Worm (Caenorhabditis elegans): ENCODE data around the gene larp-1.

The larp-1 gene

DNA sequence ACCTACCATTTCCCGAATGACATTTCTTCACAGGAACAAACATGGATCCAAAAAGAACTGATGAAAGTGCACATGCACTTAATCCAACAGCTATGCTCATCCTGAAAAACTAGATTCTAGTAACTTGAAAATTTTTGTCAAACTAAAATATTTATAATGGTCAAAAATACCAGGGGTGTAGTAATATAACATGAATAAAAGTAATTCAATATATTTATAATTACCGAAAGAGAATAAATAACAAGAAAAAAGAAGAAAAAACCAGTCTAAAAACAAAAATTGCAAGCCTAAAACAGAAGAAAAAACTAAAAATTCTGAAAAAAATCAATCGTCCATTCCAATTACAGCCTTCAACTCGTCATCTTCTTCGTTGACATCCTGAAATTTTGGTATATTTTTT lies 12.8 kb downstream of the larp-1 start, which contains the start of gene R144.6:
TSS of gene R144.6 (minus strand) at position 101 of the 400 bp plus-strand sequence.
- TF ChIP-seq hlh-30 (tag; optimal IDR thresholded peaks at IDR 0.05; ENCODE audit: insufficient read depth) (no peak), nhr-111 (GFP tag; optimal IDR thresholded peaks at IDR 0.05) (no peak), Y105C5A.15 (GFP tag; IDR thresholded peaks at IDR 0.05) (no peak), set-16 (GFP tag; IDR thresholded peaks at IDR 0.05) (no peak), zag-1 (tag; optimal IDR thresholded peaks at IDR 0.05) (no peak)

DNA sequence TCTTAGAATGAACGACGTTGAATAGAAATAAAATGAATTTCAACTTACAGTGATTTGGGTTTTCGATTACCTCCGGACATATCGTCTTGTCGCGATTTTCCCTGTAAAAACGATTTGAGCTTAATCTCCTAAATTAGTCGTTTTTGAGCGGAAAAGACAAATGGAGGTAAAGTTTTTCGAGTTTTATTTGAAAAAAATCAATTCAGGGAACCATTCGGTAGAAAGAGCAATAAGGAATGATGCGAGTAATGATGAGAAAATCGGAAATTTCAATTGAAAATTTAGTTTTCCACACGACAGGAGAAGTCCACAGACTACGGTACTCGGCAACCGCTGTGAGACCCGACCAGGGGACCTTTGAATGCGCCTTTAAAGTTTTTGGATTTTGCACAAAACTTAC lies 15.2 kb downstream of the larp-1 start, which contains the start of gene R144.10:
TSS of gene R144.10 (minus strand) at position 101 of the 400 bp plus-strand sequence.
- TF ChIP-seq ceh-44 (GFP tag; IDR thresholded peaks at IDR 0.05), result no peak
- TF ChIP-seq ztf-11 (tag; optimal IDR thresholded peaks at IDR 0.05), result no peak
- TF ChIP-seq ceh-82 (tag; optimal IDR thresholded peaks at IDR 0.05), result no peak
- no peak for TF ChIP-seq nhr-11 (tag; optimal IDR thresholded peaks at IDR 0.05)
- TF ChIP-seq nhr-237 (tag; optimal IDR thresholded peaks at IDR 0.05), result no peak
- no peak for TF ChIP-seq snpc-1.2 (GFP tag; IDR thresholded peaks at IDR 0.05)
- TF ChIP-seq nhr-48 (tag; optimal IDR thresholded peaks at IDR 0.05), result no peak
- no peak for TF ChIP-seq hmg-1.1 (GFP tag; IDR thresholded peaks at IDR 0.05)
- TF ChIP-seq nhr-6 (tag; optimal IDR thresholded peaks at IDR 0.05), result no peak
- TF ChIP-seq Y48G9A.11 (GFP tag; IDR thresholded peaks at IDR 0.05), result no peak
- no peak for TF ChIP-seq php-3 (GFP tag; IDR thresholded peaks at IDR 0.05)
- no peak for TF ChIP-seq hlh-11 (tag; optimal IDR thresholded peaks at IDR 0.05)
- TF ChIP-seq sdz-12 (GFP tag; optimal IDR thresholded peaks at IDR 0.05), result no peak
- no peak for TF ChIP-seq madf-9 (GFP tag; conservative IDR thresholded peaks at IDR 0.05)
- no peak for TF ChIP-seq daf-19 (GFP tag; conservative IDR thresholded peaks at IDR 0.05)

DNA sequence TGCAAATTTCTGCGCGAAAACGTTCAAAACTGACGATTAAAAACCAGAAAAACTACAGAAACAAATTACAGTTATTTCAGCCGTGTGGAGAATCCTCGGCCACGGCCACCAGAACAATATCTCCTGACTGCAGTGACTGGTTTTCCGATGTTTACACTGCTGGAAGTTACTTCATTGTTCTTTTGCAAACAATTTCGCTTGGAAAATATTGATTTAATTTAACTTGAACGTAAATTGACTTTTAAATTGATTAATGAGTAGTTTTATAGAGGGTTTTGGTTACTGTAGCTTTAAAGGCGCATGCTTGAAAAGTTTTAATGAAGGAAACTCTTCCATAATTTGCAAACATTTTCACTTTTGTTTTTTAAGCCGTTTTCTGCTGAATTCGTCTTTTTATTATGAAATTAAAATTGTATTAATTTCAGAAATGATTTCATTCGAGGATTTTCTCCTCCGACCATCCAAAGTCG lies 18.5 kb downstream of the larp-1 start, which contains the start of gene smcr-8:
TSS of gene smcr-8 (plus strand) at position 420 of the 470 bp plus-strand sequence.
- TF ChIP-seq T26A8.4 (GFP tag; IDR thresholded peaks at IDR 0.05) (no peak), hif-1 (tag; optimal IDR thresholded peaks at IDR 0.05) (peak in 1 of 2 experiments; percentile 44), fkh-10 (GFP tag; optimal IDR thresholded peaks at IDR 0.05) (no peak), tra-1 (GFP tag; IDR thresholded peaks at IDR 0.05) (0 out of 2 replicates have a peak, but pooled peaks have one; percentile 30), lsy-2 (tag; optimal IDR thresholded peaks at IDR 0.05) (peak in 1 of 2 experiments; percentile 2), F49E8.2 (tag; optimal IDR thresholded peaks at IDR 0.05; ENCODE audit: borderline replicate concordance) (no peak), unc-130 (GFP tag; optimal IDR thresholded peaks at IDR 0.05) (peak; percentile 88), mes-2 (tag; optimal IDR thresholded peaks at IDR 0.05; ENCODE audit: poor library complexity, severe bottlenecking) (peak; percentile 74), dpl-1 (GFP tag; optimal IDR thresholded peaks at IDR 0.05) (peak; percentile 4), Y48G9A.11 (GFP tag; IDR thresholded peaks at IDR 0.05) (0 out of 2 replicates have a peak, but pooled peaks have one; percentile 30)

DNA sequence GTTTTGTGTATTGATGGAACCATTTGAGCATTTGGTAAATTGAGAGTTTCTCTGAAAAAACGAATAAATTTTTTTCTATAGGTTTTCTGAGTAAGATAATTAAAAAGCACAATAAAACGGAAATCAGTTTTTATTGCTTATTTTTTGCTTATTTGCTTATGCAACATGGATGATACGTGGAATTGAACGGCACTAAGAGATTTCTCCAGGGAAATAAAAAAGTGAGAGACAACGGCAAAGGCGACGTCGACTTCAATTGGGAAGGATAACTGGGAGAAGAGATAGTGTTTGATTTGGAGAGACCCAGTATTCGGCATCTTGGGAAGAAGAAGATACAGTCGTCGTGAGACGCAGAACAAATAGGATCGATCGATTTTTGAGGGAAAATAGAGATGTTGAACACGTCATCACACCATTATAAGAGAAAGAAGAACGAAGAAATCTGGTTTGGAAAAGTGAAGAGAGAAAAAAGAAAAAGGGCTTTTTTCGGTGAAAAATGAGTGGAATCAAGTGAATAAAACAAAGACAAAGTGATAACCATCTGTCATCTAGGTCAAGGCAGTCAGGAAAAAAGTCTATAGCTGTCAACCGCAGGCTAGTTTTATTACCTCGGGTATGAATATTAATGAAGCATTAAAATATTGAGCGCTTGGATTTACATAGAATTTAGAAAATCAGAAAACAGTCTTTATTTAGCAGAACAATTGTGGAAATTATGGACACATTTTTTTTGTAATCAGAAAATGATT lies 19.2 kb downstream of the larp-1 start, which contains the start of gene tmem-131:
TSS of gene tmem-131 (minus strand) at position 51 of the 749 bp plus-strand sequence.
- TF ChIP-seq hmg-1.1 (GFP tag; IDR thresholded peaks at IDR 0.05), result no peak
- TF ChIP-seq snpc-1.2 (GFP tag; IDR thresholded peaks at IDR 0.05), result no peak
- peak; percentile 26 for TF ChIP-seq ceh-28 (tag; optimal IDR thresholded peaks at IDR 0.05)
- TF ChIP-seq mxl-2 (GFP tag; conservative IDR thresholded peaks at IDR 0.05), result no peak
- TF ChIP-seq hif-1 (tag; optimal IDR thresholded peaks at IDR 0.05), result no peak
- no peak for TF ChIP-seq madf-5 (GFP tag; IDR thresholded peaks at IDR 0.05)
- TF ChIP-seq dpl-1 (GFP tag; optimal IDR thresholded peaks at IDR 0.05), result peak; percentile 9
- TF ChIP-seq dve-1 (tag; optimal IDR thresholded peaks at IDR 0.05; ENCODE audit: insufficient read depth), result peak; percentile 11
- TF ChIP-seq lsy-2 (tag; optimal IDR thresholded peaks at IDR 0.05), result peak in 1 of 2 experiments; percentile 16
- no peak for TF ChIP-seq skn-1 (tag; optimal IDR thresholded peaks at IDR 0.05)
- no peak for TF ChIP-seq T20F7.1 (GFP tag; optimal IDR thresholded peaks at IDR 0.05)
- no peak for TF ChIP-seq lin-29 (GFP tag; IDR thresholded peaks at IDR 0.05)
- TF ChIP-seq spr-1 (tag; optimal IDR thresholded peaks at IDR 0.05), result no peak
- TF ChIP-seq nhr-10 (tag; optimal IDR thresholded peaks at IDR 0.05), result no peak
- no peak for TF ChIP-seq nhr-41 (GFP tag; IDR thresholded peaks at IDR 0.05)
- no peak for TF ChIP-seq nhr-11 (tag; optimal IDR thresholded peaks at IDR 0.05)
- TF ChIP-seq rbr-2 (tag; optimal IDR thresholded peaks at IDR 0.05), result no peak
- peak; percentile 11 for TF ChIP-seq nhr-48 (tag; optimal IDR thresholded peaks at IDR 0.05)
- no peak for TF ChIP-seq ctbp-1 (GFP tag; IDR thresholded peaks at IDR 0.05)
- TF ChIP-seq nhr-237 (tag; optimal IDR thresholded peaks at IDR 0.05), result no peak
- TF ChIP-seq gei-8 (GFP tag; optimal IDR thresholded peaks at IDR 0.05), result no peak
